Fruit fly (Drosophila melanogaster) whole organism, embryonic: ENCODE measurements around the gene LIMK1.

ENCODE experiments used
- Ada2b ChIP-seq: fragments of 200-800 bp; sonication (Bioruptor generic); IDR thresholded peaks from 2 replicates; pipeline ENCODE4 v1.3.6; 2022; ENCODE audit warnings: missing biosample characterization, missing genetic modification characterization
- Asciz ChIP-seq: fragments of 200-800 bp; sonication (Bioruptor generic); optimal IDR thresholded peaks from 2 replicates; lab custom pipeline; 2017; ENCODE audit warnings: missing biosample characterization, mild to moderate bottlenecking, missing genetic modification characterization, missing genetic modification reagents
- Atf3 ChIP-seq: fragments of 200-800 bp; sonication (Bioruptor generic); optimal IDR thresholded peaks from 3 replicates; lab custom pipeline; 2016; ENCODE audit warnings: missing biosample characterization, missing genetic modification characterization
- Bgb ChIP-seq: fragments of 200-800 bp; sonication (Bioruptor generic); IDR thresholded peaks from 2 replicates; pipeline ENCODE4 v1.3.6; 2022; ENCODE audit warnings: missing biosample characterization, missing genetic modification characterization; ENCODE audit not compliant: partially characterized antibody
- CG10267 ChIP-seq: fragments of 200-800 bp; sonication (Bioruptor generic); optimal IDR thresholded peaks from 2 replicates; lab custom pipeline; 2018; ENCODE audit warnings: missing biosample characterization, mild to moderate bottlenecking, missing genetic modification characterization, moderate library complexity
- CG10321 ChIP-seq: fragments of 200-800 bp; sonication (Bioruptor generic); IDR thresholded peaks from 2 replicates; pipeline ENCODE4 v1.3.6; 2022; ENCODE audit warnings: missing biosample characterization, missing genetic modification characterization
- CG11695 ChIP-seq: fragments of 200-800 bp; sonication (Bioruptor generic); IDR thresholded peaks from 3 replicates; pipeline ENCODE4 v1.3.6; 2022; ENCODE audit warnings: missing biosample characterization, missing genetic modification characterization
- CG12219 ChIP-seq: fragments of 200-800 bp; sonication (Bioruptor generic); optimal IDR thresholded peaks from 3 replicates; lab custom pipeline; 2018; ENCODE audit warnings: missing biosample characterization, mild to moderate bottlenecking, missing genetic modification characterization
- CG12299 ChIP-seq: fragments of 200-800 bp; sonication (Bioruptor generic); optimal IDR thresholded peaks from 2 replicates; lab custom pipeline; 2018; ENCODE audit warnings: missing biosample characterization, mild to moderate bottlenecking, missing genetic modification characterization
- CG12769 ChIP-seq: fragments of 200-800 bp; sonication (Bioruptor generic); optimal IDR thresholded peaks from 2 replicates; lab custom pipeline; 2019; ENCODE audit warnings: missing biosample characterization, mild to moderate bottlenecking, missing genetic modification characterization, moderate library complexity
- CG13296 ChIP-seq: fragments of 200-800 bp; sonication (Bioruptor generic); optimal IDR thresholded peaks from 3 replicates; lab custom pipeline; 2018; ENCODE audit warnings: missing biosample characterization, mild to moderate bottlenecking, missing genetic modification characterization
- CG13894 ChIP-seq: fragments of 200-800 bp; sonication (Bioruptor generic); optimal IDR thresholded peaks from 3 replicates; lab custom pipeline; 2018; ENCODE audit warnings: missing biosample characterization, mild to moderate bottlenecking, missing genetic modification characterization, moderate library complexity
- CG15011 ChIP-seq: fragments of 200-800 bp; sonication (Bioruptor generic); optimal IDR thresholded peaks from 3 replicates; lab custom pipeline; 2018; ENCODE audit warnings: missing biosample characterization, mild to moderate bottlenecking, missing genetic modification characterization
- CG17186 ChIP-seq: fragments of 200-800 bp; sonication (Bioruptor generic); optimal IDR thresholded peaks from 3 replicates; lab custom pipeline; 2017; ENCODE audit warnings: missing biosample characterization, missing genetic modification reagents, missing genetic modification characterization
- CG2120 ChIP-seq: fragments of 200-800 bp; sonication (Bioruptor generic); optimal IDR thresholded peaks from 3 replicates; lab custom pipeline; 2016; ENCODE audit warnings: missing biosample characterization, missing genetic modification characterization
- CG2202 ChIP-seq: fragments of 200-800 bp; sonication (Bioruptor generic); optimal IDR thresholded peaks from 2 replicates; lab custom pipeline; 2018; ENCODE audit warnings: missing biosample characterization, mild to moderate bottlenecking, missing genetic modification characterization
- CG31365 ChIP-seq: fragments of 200-800 bp; sonication (Bioruptor generic); optimal IDR thresholded peaks from 2 replicates; lab custom pipeline; 2018; ENCODE audit warnings: missing biosample characterization, mild to moderate bottlenecking, missing genetic modification characterization
- CG33557 ChIP-seq: fragments of 200-800 bp; sonication (Bioruptor generic); optimal IDR thresholded peaks from 2 replicates; lab custom pipeline; 2019; ENCODE audit warnings: missing biosample characterization, mild to moderate bottlenecking, missing genetic modification characterization, moderate library complexity
- CG3726 ChIP-seq: fragments of 200-800 bp; sonication (Bioruptor generic); IDR thresholded peaks from 3 replicates; pipeline ENCODE4, ENCODE4 v1.3.6; 2022; ENCODE audit warnings: missing biosample characterization, missing genetic modification characterization
- CG3847 ChIP-seq: fragments of 200-800 bp; sonication (Bioruptor generic); IDR thresholded peaks from 2 replicates; pipeline ENCODE4 v1.3.6; 2022; ENCODE audit warnings: missing biosample characterization, missing genetic modification characterization
- CG42726 ChIP-seq: fragments of 200-800 bp; sonication (Bioruptor generic); IDR thresholded peaks from 2 replicates; pipeline ENCODE4 v1.3.6; 2022; ENCODE audit warnings: missing biosample characterization, missing genetic modification characterization; ENCODE audit not compliant: partially characterized antibody
- CG4328 ChIP-seq: fragments of 200-800 bp; sonication (Bioruptor generic); optimal IDR thresholded peaks from 3 replicates; lab custom pipeline; 2017; ENCODE audit warnings: missing biosample characterization, missing genetic modification reagents, missing genetic modification characterization
- CG4707 ChIP-seq: fragments of 200-800 bp; sonication (Bioruptor generic); optimal IDR thresholded peaks from 2 replicates; lab custom pipeline; 2018; ENCODE audit warnings: missing biosample characterization, mild to moderate bottlenecking, missing genetic modification characterization, moderate library complexity
- CG6689 ChIP-seq: fragments of 200-800 bp; sonication (Bioruptor generic); IDR thresholded peaks from 2 replicates; pipeline ENCODE4 v1.3.6; 2022; ENCODE audit warnings: missing biosample characterization, missing genetic modification characterization
- CG9609 ChIP-seq: fragments of 200-800 bp; sonication (Bioruptor generic); optimal IDR thresholded peaks from 3 replicates; lab custom pipeline; 2016; ENCODE audit warnings: missing biosample characterization, missing genetic modification characterization
- CG9876 ChIP-seq: fragments of 200-800 bp; sonication (Bioruptor generic); optimal IDR thresholded peaks from 2 replicates; lab custom pipeline; 2016; ENCODE audit warnings: missing biosample characterization, missing genetic modification characterization
- CTCF ChIP-seq: fragments of 200-800 bp; sonication (Bioruptor generic); optimal IDR thresholded peaks from 2 replicates; lab custom pipeline; 2017; ENCODE audit warnings: missing biosample characterization, mild to moderate bottlenecking, missing genetic modification characterization, moderate library complexity
- Fer3 ChIP-seq: fragments of 200-800 bp; sonication (Bioruptor generic); optimal IDR thresholded peaks from 2 replicates; lab custom pipeline; 2018; ENCODE audit warnings: missing biosample characterization, mild to moderate bottlenecking, missing genetic modification characterization, moderate library complexity
- Gsc ChIP-seq: fragments of 200-800 bp; sonication (Bioruptor generic); IDR thresholded peaks from 2 replicates; pipeline ENCODE4 v1.3.6; 2022; ENCODE audit warnings: missing biosample characterization, missing genetic modification characterization
- HLHmδ ChIP-seq: fragments of 200-800 bp; sonication (Bioruptor generic); optimal IDR thresholded peaks from 2 replicates; lab custom pipeline; 2018; ENCODE audit warnings: missing biosample characterization, mild to moderate bottlenecking, missing genetic modification characterization, moderate library complexity
- Hr78 ChIP-seq, 2 experiments: fragments of 200-800 bp in 1 of 2; fragments of >200 bp in 1 of 2; sonication (Bioruptor generic) in 1 of 2; optimal IDR thresholded peaks; 2 replicates each; lab custom pipeline; 2017 to 2019; ENCODE audit warnings: missing biosample characterization in 2 of 2, missing genetic modification characterization in 2 of 2, mild to moderate bottlenecking in 1 of 2, moderate library complexity in 1 of 2
- Neu2 ChIP-seq: fragments of 200-800 bp; sonication (Bioruptor generic); optimal IDR thresholded peaks from 3 replicates; lab custom pipeline; 2016; ENCODE audit warnings: missing biosample characterization, missing genetic modification characterization, borderline replicate concordance
- Opbp ChIP-seq: fragments of 200-800 bp; sonication (Bioruptor generic); IDR thresholded peaks from 3 replicates; pipeline ENCODE4 v1.3.6; 2022; ENCODE audit warnings: missing biosample characterization, missing genetic modification characterization; ENCODE audit not compliant: partially characterized antibody
- Xrp1 ChIP-seq: fragments of 200-800 bp; sonication (Bioruptor generic); IDR thresholded peaks from 2 replicates; pipeline ENCODE4 v1.3.6; 2022; ENCODE audit warnings: missing biosample characterization, missing genetic modification characterization
- dati ChIP-seq: fragments of 200-800 bp; sonication (Bioruptor generic); IDR thresholded peaks from 2 replicates; pipeline ENCODE4 v1.3.6; 2022; ENCODE audit warnings: missing biosample characterization, missing genetic modification characterization
- eve ChIP-seq, 2 experiments: fragments of >200 bp; optimal IDR thresholded peaks; 2 replicates each; lab custom pipeline; 2017; ENCODE audit warnings: missing biosample characterization in 2 of 2, missing genetic modification characterization in 2 of 2
- ftz-f1 ChIP-seq: fragments of 200-800 bp; sonication (Bioruptor generic); optimal IDR thresholded peaks from 2 replicates; lab custom pipeline; 2016; ENCODE audit warnings: missing biosample characterization, missing genetic modification characterization
- grau ChIP-seq: fragments of 200-800 bp; optimal IDR thresholded peaks from 3 replicates; lab custom pipeline; 2019; ENCODE audit warnings: missing biosample characterization, mild to moderate bottlenecking, missing genetic modification characterization, moderate library complexity
- ham ChIP-seq: fragments of 200-800 bp; sonication (Bioruptor generic); IDR thresholded peaks from 2 replicates; pipeline ENCODE4 v1.3.6; 2022; ENCODE audit warnings: missing biosample characterization, missing genetic modification characterization
- lmd ChIP-seq: fragments of 200-800 bp; sonication (Bioruptor generic); IDR thresholded peaks from 2 replicates; pipeline ENCODE4 v1.3.6; 2022; ENCODE audit warnings: missing biosample characterization, missing genetic modification characterization
- nau ChIP-seq: fragments of 200-800 bp; sonication (Bioruptor generic); optimal IDR thresholded peaks from 3 replicates; lab custom pipeline; 2017; ENCODE audit warnings: missing biosample characterization, mild to moderate bottlenecking, missing genetic modification characterization, missing genetic modification reagents
- oc ChIP-seq: fragments of 200-800 bp; sonication (Bioruptor generic); optimal IDR thresholded peaks from 2 replicates; lab custom pipeline; 2018; ENCODE audit warnings: missing biosample characterization, mild to moderate bottlenecking, missing genetic modification characterization, moderate library complexity
- p53 ChIP-seq: fragments of 200-800 bp; sonication (Bioruptor generic); optimal IDR thresholded peaks from 2 replicates; lab custom pipeline; 2016; ENCODE audit warnings: missing biosample characterization, missing genetic modification characterization
- peb ChIP-seq: fragments of 200-800 bp; sonication (Bioruptor generic); IDR thresholded peaks from 2 replicates; pipeline ENCODE4 v1.3.6; 2022; ENCODE audit warnings: missing biosample characterization, missing genetic modification characterization
- pita ChIP-seq: fragments of 200-800 bp; sonication (Bioruptor generic); optimal IDR thresholded peaks from 2 replicates; lab custom pipeline; 2017; ENCODE audit warnings: missing biosample characterization, mild to moderate bottlenecking, missing genetic modification characterization
- repo ChIP-seq: fragments of 200-800 bp; sonication (Bioruptor generic); optimal IDR thresholded peaks from 2 replicates; lab custom pipeline; 2016; ENCODE audit warnings: missing biosample characterization, missing genetic modification characterization
- stc ChIP-seq: fragments of 200-800 bp; sonication (Bioruptor generic); IDR thresholded peaks from 2 replicates; pipeline ENCODE4 v1.3.6; 2022; ENCODE audit warnings: missing biosample characterization, missing genetic modification characterization
- tin ChIP-seq: fragments of 200-800 bp; sonication (Bioruptor generic); optimal IDR thresholded peaks from 3 replicates; lab custom pipeline; 2016; ENCODE audit warnings: missing biosample characterization, missing genetic modification characterization
- trh ChIP-seq: fragments of 200-800 bp; sonication (Bioruptor generic); optimal IDR thresholded peaks from 2 replicates; lab custom pipeline; 2016; ENCODE audit warnings: missing biosample characterization, missing genetic modification characterization
- wek ChIP-seq: fragments of 200-800 bp; sonication (Bioruptor generic); optimal IDR thresholded peaks from 3 replicates; lab custom pipeline; 2018; ENCODE audit warnings: missing biosample characterization, mild to moderate bottlenecking, missing genetic modification characterization, moderate library complexity

Gene LIMK1

DNA sequence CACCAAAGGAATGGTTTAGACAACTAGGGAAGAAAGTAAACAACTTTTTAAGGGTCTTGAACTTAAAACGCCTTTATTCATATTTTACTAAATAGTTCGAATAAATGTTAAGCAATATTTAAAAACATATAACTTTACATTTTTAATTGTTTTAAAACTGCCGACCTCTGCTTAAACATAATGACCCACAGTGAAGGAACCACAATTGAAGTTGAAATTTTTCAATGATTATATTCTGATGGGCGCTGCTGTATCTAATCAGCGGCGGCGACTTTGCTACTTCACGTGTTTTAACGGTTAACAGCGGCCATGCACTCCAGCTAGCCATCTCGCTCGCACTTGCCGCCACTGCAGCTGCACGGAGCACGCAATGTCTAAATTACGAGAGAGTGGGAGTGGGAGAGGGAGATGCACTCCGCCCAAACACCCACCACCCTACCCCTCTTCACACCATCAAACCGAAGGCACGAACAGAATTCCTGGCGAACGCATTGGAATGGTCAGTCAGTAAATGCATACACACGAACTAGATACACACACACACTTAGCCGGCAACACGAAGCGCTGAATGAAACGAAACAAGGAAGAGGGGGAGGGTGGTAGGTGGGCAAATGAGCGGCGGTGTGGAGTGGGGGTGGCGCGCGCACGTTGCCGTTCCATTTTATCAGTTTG is 13.2 kb downstream of the LIMK1 start (continued):
- TF ChIP-seq CG13296 (peak; percentile 36), CG2120 (GFP tag; lab: Kevin White, UChicago) (peak; percentile 68), HLHmδ (GFP tag; lab: Kevin White, UChicago) (no peak), repo (GFP tag; lab: Kevin White, UChicago) (no peak), wek (no peak), Xrp1 (GFP tag; lab: Robert Waterston, UW) (peak; percentile 55; the same call in 1 of the 2 replicates), CG4328 (no peak), CG9876 (GFP tag; lab: Kevin White, UChicago) (no peak), CG12219 (peak; percentile 33), CG15011 (GFP tag; lab: Kevin White, UChicago) (peak; percentile 58), trh (GFP tag; lab: Kevin White, UChicago) (no peak), CG13894 (no peak), Gsc (GFP tag; lab: Robert Waterston, UW) (no peak), CG3726 (no peak), CG6689 (GFP tag; lab: Robert Waterston, UW) (peak; percentile 52; the same call in 1 of the 2 replicates), CG9609 (GFP tag; lab: Kevin White, UChicago) (no peak), tin (GFP tag; lab: Kevin White, UChicago) (peak; percentile 21), Fer3 (tag; lab: Kevin White, UChicago) (peak; percentile 67), CG10267 (peak; percentile 47), Ada2b (GFP tag; lab: Robert Waterston, UW) (peak; percentile 41; the same call in 1 of the 2 replicates), CG12299 (peak; percentile 3), peb (GFP tag; lab: Robert Waterston, UW) (no peak), dati (GFP tag; lab: Robert Waterston, UW) (no peak), Hr78 (GFP tag; optimal IDR thresholded peaks at IDR 0.05; lab: Kevin White, UChicago) (peak in 1 of 2 experiments; percentile 26), grau (tag; lab: Kevin White, UChicago) (peak; percentile 80), CG33557 (GFP tag; lab: Kevin White, UChicago) (no peak), ftz-f1 (GFP tag; lab: Kevin White, UChicago) (no peak), oc (tag; lab: Kevin White, UChicago) (no peak), stc (GFP tag; lab: Robert Waterston, UW) (0 out of 2 replicates have a peak, but pooled peaks have one; percentile 34), CG3847 (GFP tag; lab: Robert Waterston, UW) (peak; percentile 28; the same call in 1 of the 2 replicates), Bgb (GFP tag; lab: Robert Waterston, UW) (no peak; the same call in 1 of the 2 replicates), CTCF (GFP tag; lab: Kevin White, UChicago) (no peak), CG4707 (GFP tag; lab: Kevin White, UChicago) (no peak), CG12769 (tag; lab: Kevin White, UChicago) (no peak), CG17186 (GFP tag; lab: Kevin White, UChicago) (no peak), CG31365 (no peak), p53 (no peak), CG10321 (peak; percentile 78), CG2202 (tag; lab: Kevin White, UChicago) (no peak), CG42726 (GFP tag; lab: Robert Waterston, UW) (no peak), CG11695 (peak; percentile 41; the same call in 1 of the 3 replicates), Atf3 (GFP tag; lab: Kevin White, UChicago) (peak; percentile 8), pita (GFP tag; lab: Kevin White, UChicago) (no peak), lmd (GFP tag; lab: Robert Waterston, UW) (peak; percentile 54), nau (GFP tag; lab: Kevin White, UChicago) (no peak), Opbp (GFP tag; lab: Robert Waterston, UW) (0 out of 3 replicates have a peak, but pooled peaks have one; percentile 19), Asciz (GFP tag; lab: Kevin White, UChicago) (peak; percentile 61), eve (GFP tag; optimal IDR thresholded peaks at IDR 0.05; lab: Kevin White, UChicago) (peak in 1 of 2 experiments; percentile 61), Neu2 (GFP tag; lab: Kevin White, UChicago) (no peak), ham (no peak)
